Worm (Caenorhabditis elegans): ENCODE results near the gene clip-1.

DNA sequence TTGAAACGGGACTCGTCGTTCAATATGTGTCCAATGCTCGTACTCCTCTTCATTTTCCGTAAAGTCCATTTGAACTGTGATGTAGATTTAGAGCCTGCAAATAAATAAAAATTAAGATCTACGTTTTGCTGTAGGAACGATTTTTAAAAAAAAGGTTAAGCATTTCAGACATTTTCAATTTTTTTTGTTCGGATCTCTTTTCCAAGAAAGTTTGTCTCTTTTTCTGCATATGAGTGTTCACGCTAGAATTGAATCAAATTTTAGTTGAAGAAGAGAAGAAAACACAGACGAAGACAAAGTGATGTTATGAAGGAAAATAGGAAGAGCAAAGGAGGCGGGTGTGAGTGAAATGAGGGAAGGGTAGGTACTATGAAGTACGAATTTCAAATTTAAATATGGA is 53.5 kb downstream of the clip-1 start, which contains the start of gene npr-29:
- TF ChIP-seq ztf-6 (GFP tag; IDR thresholded peaks at IDR 0.05) (no peak), ama-1 (optimal IDR thresholded peaks at IDR 0.05) (no peak), ama-1 (GFP tag; optimal IDR thresholded peaks at IDR 0.05) (no peak), rcor-1 (GFP tag; IDR thresholded peaks at IDR 0.05) (no peak), nhr-120 (GFP tag; IDR thresholded peaks at IDR 0.05) (no peak), F22D6.2 (tag; optimal IDR thresholded peaks at IDR 0.05) (no peak), snpc-4 (GFP tag; optimal IDR thresholded peaks at IDR 0.05) (no peak), snpc-4 (tag; optimal IDR thresholded peaks at IDR 0.05) (no peak), unc-62 (GFP tag; optimal IDR thresholded peaks at IDR 0.05) (no peak), egl-18 (GFP tag; IDR thresholded peaks at IDR 0.05) (no peak), chd-7 (tag; optimal IDR thresholded peaks at IDR 0.05) (no peak), madf-8 (GFP tag; conservative IDR thresholded peaks at IDR 0.05) (no peak), akir-1 (GFP tag; optimal IDR thresholded peaks at IDR 0.05) (no peak), ceh-91 (GFP tag; IDR thresholded peaks at IDR 0.05) (no peak), hsf-1 (GFP tag; IDR thresholded peaks at IDR 0.05) (no peak)

Data from whole organism, young adult.